Worm (Caenorhabditis elegans): ENCODE results near the gene dpf-4.

The dpf-4 gene

DNA sequence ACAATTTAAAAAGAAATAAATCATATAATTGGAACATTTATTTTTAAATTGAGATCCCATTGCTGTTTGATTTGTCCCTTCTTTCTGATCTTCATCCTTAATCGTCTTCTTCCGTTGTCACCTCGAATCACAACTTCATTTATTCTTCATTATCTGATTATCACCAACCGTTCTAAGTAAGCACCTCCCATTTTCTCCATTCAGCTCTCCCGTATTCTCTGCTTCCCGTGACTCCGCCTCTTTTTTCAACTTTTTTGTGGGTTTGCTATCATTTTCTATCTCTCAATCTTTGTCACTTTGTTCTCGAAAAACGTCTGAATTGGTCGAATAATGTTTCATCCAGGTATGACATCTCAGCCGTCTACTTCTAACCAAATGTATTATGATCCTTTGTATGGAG lies 43.2 kb upstream of the dpf-4 start, which contains the start of gene sma-4:
TSS of gene sma-4 (plus strand) at position 301 of the 400 bp plus-strand sequence.
- TF ChIP-seq mxl-2 (GFP tag; conservative IDR thresholded peaks at IDR 0.05) (no peak), lin-1 (GFP tag; IDR thresholded peaks at IDR 0.05) (no peak), snpc-4 (tag; optimal IDR thresholded peaks at IDR 0.05) (no peak), pha-4 (GFP tag; IDR thresholded peaks at IDR 0.05) (no peak), pha-4 (tag; optimal IDR thresholded peaks at IDR 0.05) (no peak), lin-15B (tag; optimal IDR thresholded peaks at IDR 0.05) (no peak), arid-1 (GFP tag; conservative IDR thresholded peaks at IDR 0.05) (no peak), php-3 (GFP tag; IDR thresholded peaks at IDR 0.05) (no peak), egl-27 (tag; optimal IDR thresholded peaks at IDR 0.05) (no peak), aly-2 (tag; optimal IDR thresholded peaks at IDR 0.05) (no peak), daf-16 (GFP tag; optimal IDR thresholded peaks at IDR 0.05) (no peak), daf-16 (tag; optimal IDR thresholded peaks at IDR 0.05) (no peak), ztf-7 (tag; optimal IDR thresholded peaks at IDR 0.05) (no peak), F26F4.8 (GFP tag; conservative IDR thresholded peaks at IDR 0.05) (no peak), daf-19 (GFP tag; conservative IDR thresholded peaks at IDR 0.05) (no peak)

DNA sequence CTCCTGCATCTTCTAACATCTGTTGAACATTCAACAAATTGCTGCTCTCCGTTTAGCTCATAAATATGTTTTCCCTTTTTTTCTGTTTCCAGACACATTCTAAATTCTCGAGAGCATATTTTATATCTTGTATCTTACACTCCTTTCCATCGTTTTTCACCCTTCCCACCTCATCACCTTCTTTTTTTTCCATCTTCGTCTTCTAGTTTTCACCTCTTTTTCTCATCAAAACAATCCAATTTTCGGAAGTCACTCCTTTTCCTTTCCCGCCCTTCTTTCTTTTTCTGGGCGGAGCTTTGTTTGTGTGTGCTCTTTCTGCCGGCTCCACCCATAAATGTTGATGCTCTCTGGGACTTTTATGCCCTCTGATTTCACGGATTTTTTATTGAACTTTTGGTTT lies 36.3 kb upstream of the dpf-4 start:
- no peak for TF ChIP-seq snpc-1.2 (GFP tag; IDR thresholded peaks at IDR 0.05)
- no peak for TF ChIP-seq mdt-29 (GFP tag; IDR thresholded peaks at IDR 0.05)
- no peak for TF ChIP-seq mes-2 (tag; optimal IDR thresholded peaks at IDR 0.05; ENCODE audit: poor library complexity, severe bottlenecking)
- TF ChIP-seq ceh-82 (tag; optimal IDR thresholded peaks at IDR 0.05), result no peak
- no peak for TF ChIP-seq jun-1 (tag; optimal IDR thresholded peaks at IDR 0.05)
- TF ChIP-seq egl-27 (tag; optimal IDR thresholded peaks at IDR 0.05), result no peak
- no peak for TF ChIP-seq ZK337.2 (GFP tag; IDR thresholded peaks at IDR 0.05)

DNA sequence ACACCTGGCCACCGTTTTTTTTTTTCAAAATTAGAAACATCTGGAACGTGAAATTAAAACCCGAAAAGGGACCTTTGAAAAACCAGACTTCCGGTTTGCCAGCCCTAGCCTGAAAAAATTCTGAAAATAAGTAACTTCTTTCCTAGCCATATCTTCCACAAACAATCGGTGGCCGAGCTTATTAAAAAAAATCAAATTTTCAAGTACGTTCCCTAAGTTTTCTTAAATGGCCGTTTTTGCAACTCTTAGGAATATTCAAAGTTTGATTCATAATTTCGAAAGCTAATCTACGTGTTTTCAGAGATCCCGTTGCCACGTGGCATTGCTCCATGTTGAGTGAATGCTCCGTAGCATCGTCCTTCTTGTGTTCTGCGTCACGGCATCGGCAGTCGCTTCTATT lies 35.5 kb upstream of the dpf-4 start, which contains the start of gene R12B2.8:
TSS of gene R12B2.8 (plus strand) at position 301 of the 400 bp plus-strand sequence.
- no peak for TF ChIP-seq php-3 (GFP tag; IDR thresholded peaks at IDR 0.05)

DNA sequence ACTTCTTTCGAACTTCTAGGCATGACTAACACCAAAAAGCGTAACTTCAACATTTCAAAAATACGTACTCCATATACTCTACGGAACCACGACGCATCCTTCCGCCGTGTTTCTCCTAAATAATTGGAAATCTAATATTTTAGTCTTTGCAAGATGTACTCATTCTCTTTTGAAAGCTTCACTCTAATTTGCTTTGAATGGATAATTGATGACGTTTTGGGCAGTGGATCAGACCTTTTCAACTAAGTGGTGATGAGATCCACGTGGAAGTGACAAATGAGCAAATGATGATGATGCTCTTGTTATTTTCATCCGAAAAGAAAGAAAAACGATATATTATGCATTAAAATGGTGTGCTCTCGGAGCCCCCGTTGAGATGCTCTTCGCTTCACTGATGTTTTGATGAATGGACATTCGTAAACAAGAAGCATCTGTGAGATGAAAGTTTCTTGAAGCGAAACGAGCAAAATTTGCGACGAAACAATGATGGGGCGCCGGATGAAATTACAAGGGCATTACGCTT lies 34.6 kb upstream of the dpf-4 start:
- TF ChIP-seq madf-5 (GFP tag; IDR thresholded peaks at IDR 0.05) (no peak), lin-1 (GFP tag; IDR thresholded peaks at IDR 0.05) (no peak), zip-2 (tag; optimal IDR thresholded peaks at IDR 0.05) (no peak), unc-62 (GFP tag; optimal IDR thresholded peaks at IDR 0.05 in 1 of 2) (peak in 1 of 2 experiments; percentile 70), unc-62 (tag; optimal IDR thresholded peaks at IDR 0.05) (no peak), lim-7 (GFP tag; IDR thresholded peaks at IDR 0.05) (no peak), saeg-2 (GFP tag; IDR thresholded peaks at IDR 0.05) (no peak), Y75B8A.6 (GFP tag; IDR thresholded peaks at IDR 0.05) (no peak)

DNA sequence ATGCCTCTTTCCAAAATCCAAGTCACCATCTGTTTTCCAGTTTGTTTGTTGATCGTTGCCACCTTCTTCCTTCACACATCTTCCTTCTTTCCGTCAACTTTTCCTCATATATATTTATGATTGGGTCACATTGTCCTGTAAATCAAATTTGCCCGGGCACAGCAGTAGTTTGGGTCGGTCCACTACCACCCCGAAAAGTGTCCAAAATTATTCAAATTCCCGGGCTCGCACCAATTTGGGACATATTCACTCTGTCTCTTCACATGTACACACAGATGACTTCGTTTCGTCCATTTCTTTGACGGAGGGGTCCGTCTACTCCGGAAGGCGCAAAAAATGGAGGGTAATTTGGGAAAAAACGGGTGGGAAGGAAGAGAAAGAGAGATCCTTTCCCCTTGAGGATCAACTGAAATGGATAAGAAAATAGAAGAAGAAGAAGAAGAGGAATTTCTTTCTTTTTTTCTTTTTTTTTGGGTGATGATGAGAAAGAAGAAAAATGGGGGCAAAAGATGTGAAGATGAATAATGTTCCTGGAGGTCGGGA lies 32.1 kb upstream of the dpf-4 start:
- peak; percentile 30 for TF ChIP-seq mes-2 (tag; optimal IDR thresholded peaks at IDR 0.05; ENCODE audit: poor library complexity, severe bottlenecking)
- TF ChIP-seq nhr-25 (tag; optimal IDR thresholded peaks at IDR 0.05; ENCODE audit: borderline replicate concordance, insufficient read depth), result no peak
- peak in 1 of 2 experiments; percentile 24 for TF ChIP-seq lsy-2 (tag; optimal IDR thresholded peaks at IDR 0.05)
- no peak for TF ChIP-seq mep-1 (tag; optimal IDR thresholded peaks at IDR 0.05)
- peak in 1 of 2 experiments; percentile 94 for TF ChIP-seq unc-62 (GFP tag; optimal IDR thresholded peaks at IDR 0.05 in 1 of 2)
- no peak for TF ChIP-seq unc-62 (tag; optimal IDR thresholded peaks at IDR 0.05)
- TF ChIP-seq ceh-44 (GFP tag; IDR thresholded peaks at IDR 0.05), result no peak
- TF ChIP-seq ctbp-1 (GFP tag; IDR thresholded peaks at IDR 0.05), result peak; percentile 72
- TF ChIP-seq ces-1 (GFP tag; optimal IDR thresholded peaks at IDR 0.05), result peak; percentile 64
- no peak for TF ChIP-seq hlh-11 (tag; optimal IDR thresholded peaks at IDR 0.05)
- no peak for TF ChIP-seq ceh-82 (tag; optimal IDR thresholded peaks at IDR 0.05)

Data from whole organism, L4 larva.